Worm (Caenorhabditis elegans) whole organism, early embryonic: ENCODE results near the gene C50E3.12.

Experiments
- B0310.2 ChIP-seq: sonication (generic microtip); optimal IDR thresholded peaks from 2 replicates; lab custom pipeline; 2016; ENCODE audit warnings: mild to moderate bottlenecking, missing genetic modification characterization, missing compliant biosample characterization
- F13C5.2 ChIP-seq: sonication (generic microtip); optimal IDR thresholded peaks from 2 replicates; lab custom pipeline; 2017; ENCODE audit warnings: mild to moderate bottlenecking, missing genetic modification characterization, inconsistent platforms, missing compliant biosample characterization
- ama-1 ChIP-seq: fragments of 150-350 bp; optimal IDR thresholded peaks from 2 replicates; lab custom pipeline; 2014
- ceh-13 ChIP-seq: fragments of 200-800 bp; sonication (Bioruptor generic); optimal IDR thresholded peaks from 2 replicates; lab custom pipeline; 2018; ENCODE audit warnings: mild to moderate bottlenecking, missing genetic modification characterization, missing compliant biosample characterization
- ceh-36 ChIP-seq: sonication (generic microtip); optimal IDR thresholded peaks from 2 replicates; lab custom pipeline; 2016; ENCODE audit warnings: missing genetic modification characterization, inconsistent platforms, missing compliant biosample characterization
- ets-7 ChIP-seq: sonication (generic microtip); optimal IDR thresholded peaks from 2 replicates; lab custom pipeline; 2016; ENCODE audit warnings: missing genotype, missing genetic modification characterization, missing compliant biosample characterization
- flt-1 ChIP-seq: fragments of 200-800 bp; sonication (Bioruptor generic); IDR thresholded peaks from 2 replicates; pipeline ENCODE4 v1.3.6; 2022; ENCODE audit warnings: missing genetic modification characterization, missing compliant biosample characterization
- hmbx-1 ChIP-seq: sonication (generic microtip); optimal IDR thresholded peaks from 2 replicates; lab custom pipeline; 2016; ENCODE audit warnings: mild to moderate bottlenecking, missing genetic modification characterization, missing compliant biosample characterization
- hmg-4 ChIP-seq: fragments of 200-800 bp; sonication (Bioruptor generic); optimal IDR thresholded peaks from 2 replicates; lab custom pipeline; 2018; ENCODE audit warnings: mild to moderate bottlenecking, missing genetic modification characterization, missing compliant biosample characterization
- hnd-1 ChIP-seq: sonication (generic microtip); optimal IDR thresholded peaks from 2 replicates; lab custom pipeline; 2016; ENCODE audit warnings: missing genetic modification characterization, missing compliant biosample characterization
- pes-1 ChIP-seq: fragments of 200-800 bp; sonication (Bioruptor generic); IDR thresholded peaks from 2 replicates; pipeline ENCODE4 v1.3.6; 2022; ENCODE audit warnings: missing genetic modification reagents, missing genetic modification characterization, missing compliant biosample characterization
- scrt-1 ChIP-seq: fragments of 200-800 bp; sonication (Bioruptor generic); IDR thresholded peaks from 2 replicates; pipeline ENCODE4 v1.3.6; 2022; ENCODE audit warnings: missing genetic modification characterization, missing compliant biosample characterization
- sea-1 ChIP-seq: fragments of 200-800 bp; sonication (Bioruptor generic); conservative IDR thresholded peaks from 2 replicates; pipeline ENCODE4 v1.3.6; 2022; ENCODE audit warnings: missing genetic modification characterization, missing compliant biosample characterization
- tbx-11 ChIP-seq: fragments of 200-800 bp; sonication (Bioruptor generic); IDR thresholded peaks from 2 replicates; pipeline ENCODE4 v1.3.6; 2022; ENCODE audit warnings: missing genetic modification characterization, missing compliant biosample characterization
- tbx-37 ChIP-seq: fragments of 200-800 bp; sonication (Bioruptor generic); conservative IDR thresholded peaks from 2 replicates; pipeline ENCODE4 v1.3.6; 2022; ENCODE audit warnings: missing genetic modification reagents, missing genetic modification characterization, missing compliant biosample characterization
- tra-4 ChIP-seq: sonication (generic microtip); optimal IDR thresholded peaks from 2 replicates; lab custom pipeline; 2017; ENCODE audit warnings: missing genetic modification characterization, missing compliant biosample characterization

C50E3.12 gene

DNA sequence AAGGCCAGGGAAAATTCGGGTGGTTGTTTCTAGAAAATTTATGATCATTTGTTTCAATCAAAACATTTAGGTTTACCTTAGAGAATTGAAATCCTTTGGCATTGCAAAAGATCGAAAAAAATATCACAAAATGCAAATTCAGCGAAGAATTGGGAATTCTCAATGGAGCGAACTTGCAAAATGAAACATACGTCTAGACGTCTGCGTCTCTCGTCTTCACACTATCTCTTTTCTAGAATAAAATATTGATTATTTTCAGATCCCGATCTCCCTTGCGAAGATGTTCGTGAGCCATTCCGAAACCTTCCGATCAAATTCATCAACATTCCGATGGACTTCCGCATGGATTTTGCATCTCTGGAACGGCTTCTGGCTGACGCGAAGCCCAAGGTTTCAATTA lies 41.5 kb downstream of the C50E3.12 start, which contains the start of gene ets-6:
ets-6 (minus strand) TSS at position 169 of the 400 bp plus-strand sequence.
- TF ChIP-seq scrt-1 (no peak), ama-1 (no peak), tra-4 (tag; lab: Kevin White, UChicago) (no peak), ceh-36 (tag; lab: Kevin White, UChicago) (no peak), tbx-11 (GFP tag; lab: Robert Waterston, UW) (no peak), hmg-4 (GFP tag; lab: Kevin White, UChicago) (no peak), F13C5.2 (tag; lab: Kevin White, UChicago) (no peak), ets-7 (tag; lab: Kevin White, UChicago) (no peak), tbx-37 (GFP tag; lab: Robert Waterston, UW) (no peak), hnd-1 (tag; lab: Kevin White, UChicago) (no peak), hmbx-1 (tag; lab: Kevin White, UChicago) (no peak)

- TF ChIP-seq ets-7 (tag; lab: Kevin White, UChicago) = no peak
- TF ChIP-seq F13C5.2 (tag; lab: Kevin White, UChicago) = no peak
- TF ChIP-seq ceh-36 (tag; lab: Kevin White, UChicago) = no peak
- no peak for TF ChIP-seq scrt-1
- TF ChIP-seq ceh-13 = no peak
- no peak for TF ChIP-seq sea-1 (GFP tag; lab: Robert Waterston, UW)
- TF ChIP-seq tbx-11 (GFP tag; lab: Robert Waterston, UW) = no peak
- TF ChIP-seq pes-1 (GFP tag; lab: Robert Waterston, UW) = no peak
- no peak for TF ChIP-seq tbx-37 (GFP tag; lab: Robert Waterston, UW)
- no peak for TF ChIP-seq hmbx-1 (tag; lab: Kevin White, UChicago)
- no peak for TF ChIP-seq flt-1 (GFP tag; lab: Robert Waterston, UW)
- no peak for TF ChIP-seq hnd-1 (tag; lab: Kevin White, UChicago)
Observed at ce11 chrV:7575563-7575962, 46.3 kb downstream of the C50E3.12 start, which contains the start of the genes snu-66 and ints-9. Gene snu-66 (minus strand): TSS chrV:7575670. Gene ints-9 (plus strand): TSS chrV:7575802.

- TF ChIP-seq ceh-13 (no peak), flt-1 (GFP tag; lab: Robert Waterston, UW) (no peak), ceh-36 (tag; lab: Kevin White, UChicago) (no peak), tbx-11 (GFP tag; lab: Robert Waterston, UW) (no peak), pes-1 (GFP tag; lab: Robert Waterston, UW) (no peak), ets-7 (tag; lab: Kevin White, UChicago) (no peak), hmbx-1 (tag; lab: Kevin White, UChicago) (no peak), B0310.2 (tag; lab: Kevin White, UChicago) (no peak), scrt-1 (no peak), sea-1 (GFP tag; lab: Robert Waterston, UW) (no peak)
Observed at ce11 chrV:7570955-7571354, 50.9 kb downstream of the C50E3.12 start, which contains the start of gene F19F10.14. Gene F19F10.14 (minus strand): TSS chrV:7571055.
